Worm (Caenorhabditis elegans) whole organism, L4 larva: ENCODE measurements around the gene vha-13.

Source experiments
- F26F4.8 ChIP-seq: fragments of 200-800 bp; sonication (Bioruptor generic); conservative IDR thresholded peaks from 2 replicates; pipeline ENCODE4 v1.3.6; 2022; ENCODE audit warnings: missing genetic modification characterization, missing compliant biosample characterization
- F37D6.2 ChIP-seq: sonication (generic microtip); optimal IDR thresholded peaks from 2 replicates; lab custom pipeline; 2016; ENCODE audit warnings: mild to moderate bottlenecking, missing genetic modification characterization, missing compliant biosample characterization
- F49E8.2 ChIP-seq: sonication (generic microtip); optimal IDR thresholded peaks from 2 replicates; lab custom pipeline; 2016; ENCODE audit warnings: missing compliant biosample characterization, mild to moderate bottlenecking, missing genetic modification characterization, borderline replicate concordance
- T26A8.4 ChIP-seq: fragments of 200-800 bp; sonication (Bioruptor generic); IDR thresholded peaks from 2 replicates; pipeline ENCODE4 v1.3.6; 2022; ENCODE audit warnings: missing genetic modification characterization, missing compliant biosample characterization
- Y48G9A.11 ChIP-seq: fragments of 200-800 bp; sonication (Bioruptor generic); IDR thresholded peaks from 2 replicates; pipeline ENCODE4 v1.3.6; 2022; ENCODE audit warnings: missing genetic modification reagents, missing genetic modification characterization, missing compliant biosample characterization
- Y5F2A.4 ChIP-seq: fragments of 200-800 bp; sonication (Bioruptor generic); optimal IDR thresholded peaks from 2 replicates; lab custom pipeline; 2018; ENCODE audit warnings: mild to moderate bottlenecking, missing genetic modification characterization, missing compliant biosample characterization
- Y75B8A.6 ChIP-seq: fragments of 200-800 bp; sonication (Bioruptor generic); IDR thresholded peaks from 2 replicates; pipeline ENCODE4 v1.3.6; 2022; ENCODE audit warnings: missing genetic modification reagents, missing genetic modification characterization, missing compliant biosample characterization
- aha-1 ChIP-seq: fragments of 150-350 bp; peaks from one replicate; lab custom pipeline; 2014; ENCODE audit warnings: missing biosample characterization, missing genetic modification characterization
- arid-1 ChIP-seq: fragments of 200-800 bp; sonication (Bioruptor generic); conservative IDR thresholded peaks from 2 replicates; pipeline ENCODE4 v1.3.6; 2022; ENCODE audit warnings: missing genetic modification reagents, missing genetic modification characterization, missing compliant biosample characterization
- ceh-20 ChIP-seq: fragments of 200-800 bp; sonication (Bioruptor generic); IDR thresholded peaks from 2 replicates; pipeline ENCODE4 v1.3.6; 2022; ENCODE audit warnings: missing genetic modification reagents, missing genetic modification characterization, missing compliant biosample characterization
- ceh-28 ChIP-seq: fragments of 150-350 bp; optimal IDR thresholded peaks from 2 replicates; lab custom pipeline; 2014; ENCODE audit warnings: missing biosample characterization, missing genetic modification reagents, missing genetic modification characterization
- ceh-44 ChIP-seq: fragments of 200-800 bp; sonication (Bioruptor generic); IDR thresholded peaks from 2 replicates; pipeline ENCODE4 v1.3.6; 2022; ENCODE audit warnings: missing genetic modification reagents, missing genetic modification characterization, missing compliant biosample characterization
- ces-1 ChIP-seq: fragments of 150-350 bp; sonication (generic microtip); optimal IDR thresholded peaks from 4 replicates; lab custom pipeline; 2014; ENCODE audit warnings: missing biosample characterization, missing genetic modification reagents, missing genetic modification characterization
- daf-16 ChIP-seq, 3 experiments: sonication (generic microtip); optimal IDR thresholded peaks; 2 replicates each; lab custom pipeline; 2016 to 2017; ENCODE audit warnings: missing genetic modification characterization in 3 of 3, missing genetic modification reagents in 3 of 3, mild to moderate bottlenecking in 2 of 3, missing compliant biosample characterization in 2 of 3, missing biosample characterization in 1 of 3, moderate library complexity in 1 of 3
- dmd-6 ChIP-seq: fragments of 200-800 bp; sonication (Bioruptor generic); IDR thresholded peaks from 2 replicates; pipeline ENCODE4 v1.3.6; 2022; ENCODE audit warnings: missing genetic modification reagents, missing genetic modification characterization, missing compliant biosample characterization
- dpl-1 ChIP-seq: fragments of 150-350 bp; optimal IDR thresholded peaks from 2 replicates; lab custom pipeline; 2014; ENCODE audit warnings: missing biosample characterization, missing genetic modification reagents, missing genetic modification characterization
- dve-1 ChIP-seq: sonication (generic microtip); optimal IDR thresholded peaks from 2 replicates; lab custom pipeline; 2017; ENCODE audit warnings: antibody characterized with exemption, mild to moderate bottlenecking, missing genetic modification characterization, missing compliant biosample characterization; ENCODE audit not compliant: insufficient read depth
- egl-43 ChIP-seq: fragments of 200-800 bp; sonication (Bioruptor generic); IDR thresholded peaks from 2 replicates; pipeline ENCODE4 v1.3.6; 2022; ENCODE audit warnings: missing genetic modification reagents, missing genetic modification characterization, missing compliant biosample characterization
- gei-8 ChIP-seq: fragments of 200-800 bp; sonication (Bioruptor generic); optimal IDR thresholded peaks from 2 replicates; lab custom pipeline; 2018; ENCODE audit warnings: mild to moderate bottlenecking, missing genetic modification characterization, missing compliant biosample characterization
- hlh-11 ChIP-seq: fragments of 200-800 bp; sonication (Bioruptor generic); optimal IDR thresholded peaks from 2 replicates; lab custom pipeline; 2018; ENCODE audit warnings: mild to moderate bottlenecking, missing genetic modification characterization, missing compliant biosample characterization
- hlh-30 ChIP-seq: sonication (generic microtip); optimal IDR thresholded peaks from 2 replicates; lab custom pipeline; 2017; ENCODE audit warnings: antibody characterized with exemption, mild to moderate bottlenecking, missing genetic modification characterization, missing compliant biosample characterization; ENCODE audit not compliant: insufficient read depth
- lin-13 ChIP-seq: fragments of 150-350 bp; optimal IDR thresholded peaks from 2 replicates; lab custom pipeline; 2014; ENCODE audit warnings: missing biosample characterization, missing genetic modification reagents, missing genetic modification characterization
- lin-38 ChIP-seq: fragments of 200-800 bp; sonication (Bioruptor generic); IDR thresholded peaks from 2 replicates; pipeline ENCODE4 v1.3.6; 2022; ENCODE audit warnings: missing genetic modification reagents, missing genetic modification characterization, missing compliant biosample characterization
- lin-39 ChIP-seq: fragments of 150-350 bp; optimal IDR thresholded peaks from 2 replicates; lab custom pipeline; 2014; ENCODE audit warnings: missing biosample characterization, missing genetic modification reagents, missing genetic modification characterization
- mdl-1 ChIP-seq, 2 experiments: fragments of 150-350 bp in 1 of 2; sonication (generic microtip) in 1 of 2; optimal IDR thresholded peaks; 2 replicates each; lab custom pipeline; 2014 to 2017; ENCODE audit warnings: missing biosample characterization in 2 of 2, missing genetic modification characterization in 2 of 2
- mdt-29 ChIP-seq: fragments of 200-800 bp; sonication (Bioruptor generic); IDR thresholded peaks from 2 replicates; pipeline ENCODE4 v1.3.6; 2022; ENCODE audit warnings: missing genetic modification reagents, missing genetic modification characterization, missing compliant biosample characterization
- mep-1 ChIP-seq: fragments of 150-350 bp; sonication (generic microtip); optimal IDR thresholded peaks from 3 replicates; lab custom pipeline; 2014; ENCODE audit warnings: missing biosample characterization, missing genetic modification characterization
- mes-2 ChIP-seq: sonication (generic microtip); optimal IDR thresholded peaks from 2 replicates; lab custom pipeline; 2016; ENCODE audit warnings: missing genotype, mild to moderate bottlenecking, missing genetic modification characterization, missing compliant biosample characterization; ENCODE audit not compliant: poor library complexity, severe bottlenecking
- nhr-11 ChIP-seq: fragments of 150-350 bp; optimal IDR thresholded peaks from 2 replicates; lab custom pipeline; 2014; ENCODE audit warnings: missing biosample characterization, missing genetic modification characterization
- nhr-111 ChIP-seq: fragments of 200-800 bp; sonication (Bioruptor generic); optimal IDR thresholded peaks from 2 replicates; lab custom pipeline; 2018; ENCODE audit warnings: mild to moderate bottlenecking, missing genetic modification characterization, missing compliant biosample characterization
- nhr-237 ChIP-seq: sonication (generic microtip); optimal IDR thresholded peaks from 2 replicates; lab custom pipeline; 2017; ENCODE audit warnings: missing biosample characterization, missing genetic modification characterization
- nhr-25 ChIP-seq: sonication (generic microtip); optimal IDR thresholded peaks from 2 replicates; lab custom pipeline; 2017; ENCODE audit warnings: missing genetic modification characterization, mild to moderate bottlenecking, missing compliant biosample characterization, antibody characterized with exemption, moderate library complexity, borderline replicate concordance; ENCODE audit not compliant: insufficient read depth
- nhr-28 ChIP-seq: fragments of 150-350 bp; optimal IDR thresholded peaks from 2 replicates; lab custom pipeline; 2014; ENCODE audit warnings: missing biosample characterization, missing genetic modification characterization
- nhr-48 ChIP-seq: sonication (generic microtip); optimal IDR thresholded peaks from 2 replicates; lab custom pipeline; 2016; ENCODE audit warnings: mild to moderate bottlenecking, missing genetic modification characterization, missing compliant biosample characterization
- nhr-76 ChIP-seq: fragments of 150-350 bp; optimal IDR thresholded peaks from 2 replicates; lab custom pipeline; 2014; ENCODE audit warnings: missing biosample characterization, missing genetic modification characterization
- pha-4 ChIP-seq, 2 experiments: fragments of 150-350 bp in 1 of 2; fragments of 200-800 bp in 1 of 2; sonication (Bioruptor generic) in 1 of 2; IDR thresholded peaks in 1 of 2; optimal IDR thresholded peaks in 1 of 2; 2 replicates each; pipeline versions ENCODE4 v1.3.6 to Lab custom; 2014 to 2022; ENCODE audit warnings: missing genetic modification characterization in 2 of 2, missing genetic modification reagents in 2 of 2, missing biosample characterization in 1 of 2, missing compliant biosample characterization in 1 of 2
- pqm-1 ChIP-seq: sonication (generic microtip); optimal IDR thresholded peaks from 2 replicates; lab custom pipeline; 2017; ENCODE audit warnings: missing biosample characterization, missing genetic modification characterization
- rbr-2 ChIP-seq: sonication (generic microtip); optimal IDR thresholded peaks from 2 replicates; lab custom pipeline; 2016; ENCODE audit warnings: missing genotype, missing genetic modification characterization, missing compliant biosample characterization
- set-16 ChIP-seq: fragments of 200-800 bp; sonication (Bioruptor generic); IDR thresholded peaks from 2 replicates; pipeline ENCODE4 v1.3.6; 2022; ENCODE audit warnings: missing genetic modification reagents, missing genetic modification characterization, missing compliant biosample characterization
- tra-1 ChIP-seq: fragments of 200-800 bp; sonication (Bioruptor generic); IDR thresholded peaks from 2 replicates; pipeline ENCODE4 v1.3.6; 2022; ENCODE audit warnings: missing genetic modification reagents, missing genetic modification characterization, missing compliant biosample characterization
- unc-39 ChIP-seq: sonication (generic microtip); optimal IDR thresholded peaks from 2 replicates; lab custom pipeline; 2017; ENCODE audit warnings: missing biosample characterization, missing genetic modification characterization
- zag-1 ChIP-seq: fragments of 150-350 bp; optimal IDR thresholded peaks from 2 replicates; lab custom pipeline; 2014; ENCODE audit warnings: missing biosample characterization, missing genetic modification characterization
- zfp-2 ChIP-seq: sonication (generic microtip); optimal IDR thresholded peaks from 2 replicates; lab custom pipeline; 2016; ENCODE audit warnings: mild to moderate bottlenecking, missing genetic modification characterization, missing compliant biosample characterization
- zip-11 ChIP-seq: fragments of 200-800 bp; sonication (Bioruptor generic); IDR thresholded peaks from 2 replicates; pipeline ENCODE4 v1.3.6; 2022; ENCODE audit warnings: missing genetic modification characterization, missing compliant biosample characterization
- ztf-7 ChIP-seq: fragments of 150-350 bp; optimal IDR thresholded peaks from 2 replicates; lab custom pipeline; 2014; ENCODE audit warnings: missing biosample characterization, missing genetic modification characterization

Gene vha-13

DNA sequence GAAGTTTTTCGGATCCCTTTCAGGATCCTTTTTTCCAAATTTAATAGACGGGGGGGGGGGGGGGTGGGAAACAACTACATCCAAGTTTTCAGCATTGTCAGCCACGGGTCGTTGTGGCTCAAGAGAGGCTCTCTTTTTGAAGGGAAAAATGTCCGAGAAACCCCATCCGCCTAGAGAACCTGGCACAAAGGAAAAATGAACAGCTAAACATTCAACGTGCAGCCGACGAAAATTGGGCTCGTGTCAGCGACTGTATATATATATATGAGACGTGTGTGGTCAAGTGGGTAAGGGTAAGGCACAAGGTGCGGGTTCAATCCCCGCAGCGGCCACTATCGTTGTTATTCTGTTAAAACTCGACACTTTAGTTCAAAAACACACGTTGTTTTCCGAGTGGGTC, 7.1 kb downstream of the vha-13 start, which contains the start of gene Y49A3A.4 (continued):
- TF ChIP-seq dve-1 (tag; lab: Kevin White, UChicago), result peak; percentile 19
- peak; percentile 0 for TF ChIP-seq Y5F2A.4
- TF ChIP-seq rbr-2 (tag; lab: Kevin White, UChicago), result no peak
- no peak for TF ChIP-seq daf-16 (GFP tag; optimal IDR thresholded peaks at IDR 0.05; lab: Kevin White, UChicago)
- peak; percentile 42 for TF ChIP-seq daf-16 (tag; optimal IDR thresholded peaks at IDR 0.05; lab: Kevin White, UChicago)
- no peak for TF ChIP-seq ceh-44 (GFP tag; lab: Robert Waterston, UW)
- no peak for TF ChIP-seq ces-1 (GFP tag; lab: Kevin White, UChicago)
- TF ChIP-seq set-16 (GFP tag; lab: Robert Waterston, UW), result no peak
- TF ChIP-seq unc-39 (tag; lab: Kevin White, UChicago), result no peak
- no peak for TF ChIP-seq lin-13
- no peak for TF ChIP-seq F37D6.2 (tag; lab: Kevin White, UChicago)
- no peak for TF ChIP-seq mdl-1 (tag; optimal IDR thresholded peaks at IDR 0.05; lab: Kevin White, UChicago)
- TF ChIP-seq gei-8 (GFP tag; lab: Kevin White, UChicago), result no peak
- TF ChIP-seq T26A8.4 (GFP tag; lab: Robert Waterston, UW), result peak; percentile 63

DNA sequence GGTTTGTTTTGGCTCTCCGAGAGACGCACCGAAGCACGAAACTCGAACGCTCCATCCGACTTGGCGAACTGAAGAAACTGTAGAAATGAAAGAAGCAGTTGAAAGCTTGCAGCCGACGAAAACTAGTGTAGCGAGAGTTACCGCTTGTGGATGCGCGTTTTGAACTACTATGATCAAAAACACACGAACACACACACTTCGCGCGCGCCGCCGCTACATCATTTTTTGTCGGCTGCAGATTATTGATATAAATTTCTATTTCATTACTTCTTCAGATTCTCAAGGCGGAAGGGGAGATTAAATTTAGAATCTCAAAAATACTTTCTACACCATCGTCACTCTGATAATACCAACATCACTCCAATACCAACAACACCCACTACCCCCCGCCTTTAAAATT, 10.5 kb downstream of the vha-13 start:
- no peak for TF ChIP-seq dpl-1 (GFP tag; lab: Kevin White, UChicago)
- TF ChIP-seq dve-1 (tag; lab: Kevin White, UChicago), result no peak
- TF ChIP-seq egl-43, result 0 out of 2 replicates have a peak, but pooled peaks have one; percentile 12
- TF ChIP-seq T26A8.4 (GFP tag; lab: Robert Waterston, UW), result no peak
- no peak for TF ChIP-seq pha-4 (GFP tag; IDR thresholded peaks at IDR 0.05; lab: Robert Waterston, UW)
- no peak for TF ChIP-seq pha-4 (tag; optimal IDR thresholded peaks at IDR 0.05; lab: Kevin White, UChicago)
- no peak for TF ChIP-seq nhr-76

DNA sequence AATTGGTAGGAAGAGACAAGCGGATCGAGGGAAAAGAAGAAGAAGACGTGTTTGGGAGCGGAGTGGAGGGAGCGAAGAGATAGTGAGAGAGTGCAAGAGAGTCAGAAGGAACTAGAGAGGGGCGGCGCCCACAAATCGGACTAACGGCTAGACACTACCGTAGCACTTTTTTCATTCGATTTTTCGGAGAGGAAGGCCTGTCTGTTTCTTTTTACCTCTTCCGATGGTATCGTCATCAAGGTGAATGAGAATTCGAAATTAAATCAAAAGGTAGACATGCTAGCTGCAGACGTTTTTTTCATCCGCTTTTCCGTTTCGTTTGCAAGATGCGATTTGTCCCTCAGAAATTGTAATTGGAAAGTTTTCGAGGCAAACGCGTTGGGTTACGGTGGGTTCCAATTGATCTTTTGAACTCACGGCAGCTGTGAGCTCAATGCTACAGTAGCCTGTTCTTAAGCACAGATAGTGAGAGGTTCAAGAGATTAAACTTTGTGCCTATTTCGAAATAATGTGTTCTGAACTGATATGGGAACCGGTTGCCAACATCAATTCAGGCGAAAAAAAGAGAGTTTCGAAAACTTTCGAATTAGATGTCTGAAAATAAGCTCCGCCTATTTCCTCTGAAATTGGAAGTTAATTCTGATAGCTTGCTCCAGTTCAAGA, 13.2 kb downstream of the vha-13 start:
- 0 out of 2 replicates have a peak, but pooled peaks have one; percentile 30 for TF ChIP-seq ceh-20 (GFP tag; lab: Robert Waterston, UW)
- peak; percentile 58 for TF ChIP-seq hlh-11 (tag; lab: Kevin White, UChicago)
- TF ChIP-seq dmd-6 (GFP tag; lab: Robert Waterston, UW), result peak; percentile 23
- no peak for TF ChIP-seq pqm-1
- no peak for TF ChIP-seq arid-1 (GFP tag; lab: Robert Waterston, UW)
- peak; percentile 38 for TF ChIP-seq nhr-48 (tag; lab: Kevin White, UChicago)
- no peak for TF ChIP-seq ztf-7 (tag; lab: Kevin White, UChicago)
- peak; percentile 52 for TF ChIP-seq mep-1 (tag; lab: Kevin White, UChicago)
- TF ChIP-seq tra-1, result no peak
- peak; percentile 30 for TF ChIP-seq lin-38 (GFP tag; lab: Robert Waterston, UW)
- TF ChIP-seq F26F4.8, result no peak
- no peak for TF ChIP-seq dpl-1 (GFP tag; lab: Kevin White, UChicago)
- TF ChIP-seq zfp-2 (tag; lab: Kevin White, UChicago), result no peak
- TF ChIP-seq Y48G9A.11, result no peak
- TF ChIP-seq lin-39 (tag; lab: Kevin White, UChicago), result no peak
- peak; percentile 17 for TF ChIP-seq hlh-30
- no peak for TF ChIP-seq F49E8.2 (tag; lab: Kevin White, UChicago)
- no peak for TF ChIP-seq F37D6.2 (tag; lab: Kevin White, UChicago)
- TF ChIP-seq aha-1 (tag; lab: Kevin White, UChicago), result peak; percentile 98
- TF ChIP-seq ceh-28 (tag; lab: Kevin White, UChicago), result no peak
- TF ChIP-seq zag-1 (tag; lab: Kevin White, UChicago), result no peak
- TF ChIP-seq nhr-28 (tag; lab: Kevin White, UChicago), result peak; percentile 26
- peak; percentile 22 for TF ChIP-seq nhr-111 (GFP tag; lab: Kevin White, UChicago)
- peak; percentile 96 for TF ChIP-seq nhr-25 (tag; lab: Kevin White, UChicago)
- TF ChIP-seq mdt-29 (GFP tag; lab: Robert Waterston, UW), result no peak
- TF ChIP-seq Y75B8A.6 (GFP tag; lab: Robert Waterston, UW), result no peak
- peak; percentile 38 for TF ChIP-seq mes-2 (tag; lab: Kevin White, UChicago)
- no peak for TF ChIP-seq nhr-237 (tag; lab: Kevin White, UChicago)
- TF ChIP-seq nhr-11 (tag; lab: Kevin White, UChicago), result no peak
- TF ChIP-seq zip-11, result no peak
